Fruit fly (Drosophila melanogaster) Kc167 (cell line): ENCODE measurements around the gene cindr.

Experiments used
- Myc ChIP-seq: fragments of >200 bp; optimal IDR thresholded peaks from 2 replicates; lab custom pipeline; 2017; ENCODE audit warnings: missing external identifiers
- Sin3A ChIP-seq: fragments of >200 bp; optimal IDR thresholded peaks from 2 replicates; lab custom pipeline; 2018; ENCODE audit warnings: missing external identifiers
- h ChIP-seq: fragments of >200 bp; optimal IDR thresholded peaks from 3 replicates; lab custom pipeline; 2018; ENCODE audit warnings: missing external identifiers
- insv ChIP-seq: fragments of >200 bp; optimal IDR thresholded peaks from 3 replicates; lab custom pipeline; 2018; ENCODE audit warnings: missing external identifiers
- psq ChIP-seq: fragments of >200 bp; optimal IDR thresholded peaks from 2 replicates; lab custom pipeline; 2017; ENCODE audit warnings: missing external identifiers
- ttk ChIP-seq: sonication (Bioruptor generic); optimal IDR thresholded peaks from 2 replicates; lab custom pipeline; 2017; ENCODE audit warnings: missing external identifiers

DNA sequence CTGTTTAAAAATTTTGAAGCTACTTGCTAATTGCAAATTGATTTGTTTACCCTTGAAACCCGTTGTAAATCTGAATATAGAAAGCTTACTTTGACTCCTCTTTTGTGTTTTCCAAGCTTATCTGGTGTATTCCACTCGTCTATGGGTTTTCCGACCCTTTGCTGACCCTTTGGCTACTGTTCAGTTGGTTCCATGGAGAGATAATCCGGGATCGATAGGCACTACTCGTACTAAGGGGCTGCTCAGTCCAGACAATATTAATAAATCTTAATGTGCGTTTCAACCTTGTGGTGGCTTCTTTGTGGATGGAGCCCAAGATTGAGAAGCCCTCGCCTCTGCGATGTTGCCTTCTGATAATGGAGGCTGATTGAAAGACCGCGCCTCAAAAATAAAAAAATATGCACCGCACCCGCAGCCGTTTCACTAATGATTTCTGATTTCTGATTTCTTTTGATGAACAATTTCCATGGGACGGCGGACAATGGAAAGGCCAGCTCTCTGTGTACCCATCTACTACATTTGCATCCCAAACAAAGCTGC is 1.9 kb downstream of the cindr start:
- TF ChIP-seq Myc (no peak), ttk (lab: Kevin White, UChicago) (no peak), h (no peak), insv (no peak), psq (no peak), Sin3A (lab: Kevin White, UChicago) (no peak)
